Worm (Caenorhabditis elegans) whole organism, L2 larva: ENCODE data around the gene K08B5.1.

Experiments
- C34F6.9 ChIP-seq: fragments of 150-350 bp; optimal IDR thresholded peaks from 2 replicates; lab custom pipeline; 2014; ENCODE audit warnings: missing biosample characterization, missing genetic modification characterization
- F13H6.1 ChIP-seq: sonication (generic microtip); optimal IDR thresholded peaks from 2 replicates; lab custom pipeline; 2016; ENCODE audit warnings: missing genetic modification characterization, missing compliant biosample characterization
- R02D3.7 ChIP-seq: fragments of 150-350 bp; optimal IDR thresholded peaks from 2 replicates; lab custom pipeline; 2014; ENCODE audit warnings: missing biosample characterization, missing genetic modification characterization
- alr-1 ChIP-seq: fragments of 150-350 bp; optimal IDR thresholded peaks from 2 replicates; lab custom pipeline; 2014; ENCODE audit warnings: missing biosample characterization, missing genetic modification characterization
- ama-1 ChIP-seq: fragments of 150-350 bp; optimal IDR thresholded peaks from 2 replicates; lab custom pipeline; 2018; ENCODE audit warnings: inconsistent platforms
- blmp-1 ChIP-seq: sonication (generic microtip); optimal IDR thresholded peaks from 2 replicates; lab custom pipeline; 2017; ENCODE audit warnings: missing genetic modification characterization, mild to moderate bottlenecking, missing compliant biosample characterization, antibody characterized with exemption, moderate library complexity; ENCODE audit not compliant: insufficient read depth
- ceh-16 ChIP-seq: fragments of 150-350 bp; optimal IDR thresholded peaks from 2 replicates; lab custom pipeline; 2014; ENCODE audit warnings: missing biosample characterization, missing genetic modification characterization
- ceh-82 ChIP-seq: fragments of 150-350 bp; optimal IDR thresholded peaks from 2 replicates; lab custom pipeline; 2014; ENCODE audit warnings: missing biosample characterization, missing genetic modification characterization
- crh-2 ChIP-seq: sonication (generic microtip); optimal IDR thresholded peaks from 2 replicates; lab custom pipeline; 2017; ENCODE audit warnings: missing biosample characterization, missing genetic modification characterization
- dmd-4 ChIP-seq: sonication (generic microtip); optimal IDR thresholded peaks from 2 replicates; lab custom pipeline; 2017; ENCODE audit warnings: missing biosample characterization, missing genetic modification characterization
- elt-1 ChIP-seq: fragments of 150-350 bp; optimal IDR thresholded peaks from 2 replicates; lab custom pipeline; 2014; ENCODE audit warnings: missing biosample characterization, missing genetic modification characterization
- elt-3 ChIP-seq: sonication (generic microtip); optimal IDR thresholded peaks from 2 replicates; lab custom pipeline; 2017; ENCODE audit warnings: missing biosample characterization, missing genetic modification characterization
- fos-1 ChIP-seq: fragments of 150-350 bp; optimal IDR thresholded peaks from 2 replicates; lab custom pipeline; 2014; ENCODE audit warnings: missing biosample characterization, missing genetic modification characterization
- gmeb-1 ChIP-seq: fragments of 150-350 bp; optimal IDR thresholded peaks from 2 replicates; lab custom pipeline; 2014; ENCODE audit warnings: missing biosample characterization, missing genetic modification characterization
- lin-39 ChIP-seq: fragments of 150-350 bp; optimal IDR thresholded peaks from 2 replicates; lab custom pipeline; 2014; ENCODE audit warnings: missing biosample characterization, missing genetic modification reagents, missing genetic modification characterization
- lsy-2 ChIP-seq, 2 experiments: fragments of 150-350 bp in 1 of 2; sonication (generic microtip) in 1 of 2; optimal IDR thresholded peaks; 2 replicates each; lab custom pipeline; 2014 to 2017; ENCODE audit warnings: missing biosample characterization in 2 of 2, missing genetic modification characterization in 2 of 2
- mab-5 ChIP-seq: fragments of 150-350 bp; optimal IDR thresholded peaks from 2 replicates; lab custom pipeline; 2014; ENCODE audit warnings: missing biosample characterization, missing genetic modification characterization
- mdl-1 ChIP-seq, 2 experiments: fragments of 150-350 bp in 1 of 2; sonication (generic microtip) in 1 of 2; optimal IDR thresholded peaks; 2 replicates each; lab custom pipeline; 2017; ENCODE audit warnings: missing biosample characterization in 2 of 2, missing genetic modification characterization in 2 of 2
- nhr-10 ChIP-seq: sonication (generic microtip); optimal IDR thresholded peaks from 2 replicates; lab custom pipeline; 2017; ENCODE audit warnings: missing biosample characterization, missing genetic modification characterization
- nhr-11 ChIP-seq: fragments of 150-350 bp; optimal IDR thresholded peaks from 2 replicates; lab custom pipeline; 2014; ENCODE audit warnings: missing biosample characterization, missing genetic modification characterization
- nhr-12 ChIP-seq: fragments of 150-350 bp; optimal IDR thresholded peaks from 2 replicates; lab custom pipeline; 2014; ENCODE audit warnings: missing biosample characterization, missing genetic modification characterization
- nhr-21 ChIP-seq: fragments of 150-350 bp; optimal IDR thresholded peaks from 2 replicates; lab custom pipeline; 2014; ENCODE audit warnings: missing biosample characterization, missing genetic modification characterization
- nhr-23 ChIP-seq: fragments of 150-350 bp; optimal IDR thresholded peaks from 2 replicates; lab custom pipeline; 2014; ENCODE audit warnings: missing biosample characterization, missing genetic modification reagents, missing genetic modification characterization
- nhr-237 ChIP-seq: fragments of 150-350 bp; optimal IDR thresholded peaks from 2 replicates; lab custom pipeline; 2014; ENCODE audit warnings: missing biosample characterization, missing genetic modification characterization
- nhr-25 ChIP-seq: fragments of 150-350 bp; sonication (generic microtip); optimal IDR thresholded peaks from 3 replicates; lab custom pipeline; 2014; ENCODE audit warnings: missing biosample characterization, missing genetic modification characterization
- nhr-6 ChIP-seq: fragments of 150-350 bp; optimal IDR thresholded peaks from 2 replicates; lab custom pipeline; 2014; ENCODE audit warnings: missing biosample characterization, missing genetic modification characterization
- peb-1 ChIP-seq: fragments of 150-350 bp; optimal IDR thresholded peaks from 2 replicates; lab custom pipeline; 2014; ENCODE audit warnings: missing biosample characterization, missing genetic modification characterization
- sem-4 ChIP-seq: fragments of 150-350 bp; optimal IDR thresholded peaks from 2 replicates; lab custom pipeline; 2014; ENCODE audit warnings: missing biosample characterization, missing genetic modification reagents, missing genetic modification characterization
- skn-1 ChIP-seq: sonication (generic microtip); optimal IDR thresholded peaks from 2 replicates; lab custom pipeline; 2017; ENCODE audit warnings: missing biosample characterization, missing genetic modification characterization
- sma-3 ChIP-seq: sonication (generic microtip); optimal IDR thresholded peaks from 2 replicates; lab custom pipeline; 2016; ENCODE audit warnings: missing genetic modification reagents, missing genetic modification characterization, missing compliant biosample characterization
- sma-9 ChIP-seq, 2 experiments: fragments of 150-350 bp in 1 of 2; sonication (generic microtip) in 1 of 2; optimal IDR thresholded peaks; 2 replicates each; lab custom pipeline; 2014 to 2016; ENCODE audit warnings: missing genetic modification characterization in 2 of 2, mild to moderate bottlenecking in 1 of 2, missing biosample characterization in 1 of 2, missing compliant biosample characterization in 1 of 2, missing genetic modification reagents in 1 of 2, moderate library complexity in 1 of 2
- snpc-4 ChIP-seq: fragments of 150-350 bp; optimal IDR thresholded peaks from 2 replicates; lab custom pipeline; 2014; ENCODE audit warnings: missing biosample characterization, missing genetic modification characterization
- unc-39 ChIP-seq: fragments of 150-350 bp; optimal IDR thresholded peaks from 2 replicates; lab custom pipeline; 2014; ENCODE audit warnings: missing biosample characterization, missing genetic modification characterization
- unc-55 ChIP-seq: fragments of 150-350 bp; sonication (generic microtip); optimal IDR thresholded peaks from 3 replicates; lab custom pipeline; 2014; ENCODE audit warnings: missing biosample characterization, missing genetic modification reagents, missing genetic modification characterization
- unc-62 ChIP-seq: fragments of 150-350 bp; optimal IDR thresholded peaks from 2 replicates; lab custom pipeline; 2014; ENCODE audit warnings: missing biosample characterization, missing genetic modification reagents, missing genetic modification characterization
- zag-1 ChIP-seq: fragments of 150-350 bp; optimal IDR thresholded peaks from 2 replicates; lab custom pipeline; 2014; ENCODE audit warnings: missing biosample characterization, missing genetic modification characterization
- ztf-1 ChIP-seq: fragments of 200-800 bp; sonication (Bioruptor generic); conservative IDR thresholded peaks from 2 replicates; pipeline ENCODE4 v1.3.6; 2022; ENCODE audit warnings: missing genetic modification characterization, missing compliant biosample characterization
- ztf-11 ChIP-seq: sonication (generic microtip); optimal IDR thresholded peaks from 2 replicates; lab custom pipeline; 2017; ENCODE audit warnings: missing biosample characterization, missing genetic modification characterization
- ztf-4 ChIP-seq: fragments of 150-350 bp; optimal IDR thresholded peaks from 2 replicates; lab custom pipeline; 2014; ENCODE audit warnings: missing biosample characterization, missing genetic modification characterization

The K08B5.1 gene

DNA sequence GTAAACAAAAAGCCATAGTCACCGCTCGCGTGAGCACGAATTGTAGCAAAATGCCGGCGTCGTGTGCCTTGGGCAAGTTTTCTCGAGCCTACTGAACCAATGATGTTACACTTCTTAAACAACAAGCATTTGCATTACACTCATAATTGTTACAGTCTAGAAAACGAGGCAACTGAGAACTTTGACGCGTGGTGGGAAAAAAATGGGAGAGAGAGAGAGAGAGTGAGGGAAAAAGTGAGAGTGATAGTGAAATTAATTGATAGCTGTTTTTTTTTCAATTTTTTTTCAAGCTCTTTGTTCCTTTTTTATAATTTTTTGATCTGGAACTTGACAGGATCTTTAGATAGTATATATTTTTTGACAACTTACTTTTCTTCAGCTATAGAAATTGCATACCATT is 23.0 kb upstream of the K08B5.1 start:
- no peak for TF ChIP-seq peb-1
- peak; percentile 70 for TF ChIP-seq blmp-1 (tag; lab: Kevin White, UChicago)
- TF ChIP-seq, all 48 proteins: peak for 1

DNA sequence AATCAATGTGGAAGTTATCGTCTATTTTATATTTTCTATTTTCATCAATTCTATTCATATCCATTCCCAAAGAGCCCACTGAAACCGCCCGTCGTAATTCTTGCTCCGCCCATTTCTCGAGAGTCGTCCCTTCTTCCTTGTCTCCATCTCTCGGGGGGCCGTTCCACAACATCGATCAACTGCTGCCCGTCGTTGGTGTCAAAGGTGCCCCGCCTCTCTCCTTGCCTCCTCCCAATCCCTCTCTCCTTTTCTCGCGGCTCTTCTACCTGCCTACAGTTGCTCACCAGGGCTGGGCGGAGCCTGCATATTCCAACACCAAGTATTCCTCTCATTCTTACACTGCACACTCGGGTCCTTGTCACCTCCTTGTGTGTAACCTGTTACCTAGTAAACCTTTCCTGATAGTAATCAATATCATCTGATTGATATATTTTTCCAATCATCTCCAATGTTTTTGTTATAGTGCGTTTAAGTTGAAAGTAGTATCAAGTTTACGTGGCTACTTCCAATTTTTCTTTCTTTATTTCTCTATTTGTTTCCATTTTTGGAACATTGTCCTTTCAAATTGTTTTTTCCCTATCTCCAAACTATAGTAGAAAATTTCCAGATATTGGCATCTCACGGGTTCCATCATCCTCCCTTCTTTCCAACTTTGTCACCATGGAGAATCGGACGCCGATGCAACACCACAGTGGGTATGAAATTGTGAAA is 21.8 kb upstream of the K08B5.1 start, which contains the start of gene pat-9:
pat-9 (plus strand) TSS at position 661 of the 711 bp plus-strand sequence.
- TF ChIP-seq R02D3.7 (tag; lab: Kevin White, UChicago), result no peak

DNA sequence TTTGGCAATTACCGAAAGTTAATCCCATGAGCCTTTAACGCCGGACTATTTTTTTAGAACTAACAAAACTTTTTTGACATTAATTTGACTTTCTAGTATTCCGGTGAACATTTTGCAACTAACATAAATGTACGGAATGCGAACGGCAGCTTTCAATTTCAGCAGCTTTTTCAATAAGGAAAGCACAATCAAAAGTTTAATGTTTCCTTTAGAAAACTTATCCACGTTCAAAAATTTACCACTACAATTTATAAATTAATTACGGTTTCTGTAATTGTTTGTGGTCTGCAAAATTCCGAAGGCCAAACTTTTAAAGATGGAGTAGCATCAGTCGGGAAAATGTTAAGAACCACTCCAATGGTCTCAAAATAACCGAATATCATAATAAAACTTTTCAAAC is 17.9 kb upstream of the K08B5.1 start, which contains the start of gene osm-1:
osm-1 (plus strand) TSS at position 301 of the 400 bp plus-strand sequence.
- no peak for TF ChIP-seq nhr-6 (tag; lab: Kevin White, UChicago)
- TF ChIP-seq nhr-237 (tag; lab: Kevin White, UChicago), result no peak
- no peak for TF ChIP-seq mdl-1 (tag; optimal IDR thresholded peaks at IDR 0.05; lab: Kevin White, UChicago)
- no peak for TF ChIP-seq blmp-1 (tag; lab: Kevin White, UChicago)
- TF ChIP-seq unc-39 (tag; lab: Kevin White, UChicago), result no peak
- TF ChIP-seq unc-62, result no peak
- TF ChIP-seq nhr-12, result no peak
- no peak for TF ChIP-seq ztf-4 (tag; lab: Kevin White, UChicago)
- TF ChIP-seq R02D3.7 (tag; lab: Kevin White, UChicago), result no peak
- TF ChIP-seq dmd-4, result no peak
- TF ChIP-seq elt-1 (tag; lab: Kevin White, UChicago), result no peak
- TF ChIP-seq snpc-4 (tag; lab: Kevin White, UChicago), result no peak
- no peak for TF ChIP-seq alr-1 (tag; lab: Kevin White, UChicago)
- TF ChIP-seq nhr-10 (tag; lab: Kevin White, UChicago), result no peak
- TF ChIP-seq, all 48 proteins: peak for 0

DNA sequence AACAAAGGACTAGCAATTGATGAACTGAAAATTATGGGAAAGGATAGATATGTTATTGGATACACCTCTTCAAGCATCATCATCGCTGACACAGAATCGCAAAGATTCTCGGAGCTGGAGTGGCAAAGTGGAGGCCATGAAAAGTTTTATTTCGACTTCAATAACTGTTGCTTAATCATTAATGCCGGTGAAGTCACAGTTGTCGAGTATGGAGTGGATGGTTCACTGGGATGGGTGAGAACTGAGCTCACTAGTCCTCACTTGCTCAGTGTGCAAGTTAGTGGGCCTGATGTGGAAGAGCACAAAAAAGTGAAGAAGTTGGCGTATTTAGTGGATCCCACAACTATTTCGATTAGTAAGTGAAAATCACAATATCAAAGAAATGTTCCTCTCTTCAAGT is 14.3 kb upstream of the K08B5.1 start:
- TF ChIP-seq elt-3 (tag; lab: Kevin White, UChicago) (no peak), mdl-1 (tag; optimal IDR thresholded peaks at IDR 0.05; lab: Kevin White, UChicago) (no peak), ztf-11 (tag; lab: Kevin White, UChicago) (no peak), skn-1 (no peak), fos-1 (no peak), nhr-6 (tag; lab: Kevin White, UChicago) (no peak), sem-4 (no peak), dmd-4 (no peak), R02D3.7 (tag; lab: Kevin White, UChicago) (no peak), ceh-16 (tag; lab: Kevin White, UChicago) (no peak), zag-1 (tag; lab: Kevin White, UChicago) (no peak), unc-55 (GFP tag; lab: Kevin White, UChicago) (no peak), ceh-82 (no peak)

DNA sequence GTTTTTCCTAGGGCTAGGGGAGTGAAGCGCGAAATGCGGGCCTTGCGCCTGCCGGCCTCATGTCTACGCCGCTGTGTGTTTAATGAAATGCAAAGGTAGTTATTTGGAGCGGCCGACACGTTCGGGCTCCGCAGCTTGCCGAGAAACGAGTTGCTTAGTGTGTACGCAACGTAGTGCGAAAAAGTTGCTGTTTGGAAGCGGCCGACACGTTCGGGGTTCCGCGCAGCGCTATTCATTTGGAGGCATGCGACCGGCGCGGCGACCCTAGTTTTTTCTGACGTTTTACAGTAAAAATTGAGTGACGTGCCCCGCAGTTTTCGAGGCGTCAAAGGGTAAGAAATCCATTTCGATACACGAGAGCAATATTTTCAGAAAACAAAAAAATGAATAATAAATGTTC is 12.6 kb upstream of the K08B5.1 start:
- TF ChIP-seq ztf-11 (tag; lab: Kevin White, UChicago) (no peak), snpc-4 (tag; lab: Kevin White, UChicago) (peak; percentile 47)

DNA sequence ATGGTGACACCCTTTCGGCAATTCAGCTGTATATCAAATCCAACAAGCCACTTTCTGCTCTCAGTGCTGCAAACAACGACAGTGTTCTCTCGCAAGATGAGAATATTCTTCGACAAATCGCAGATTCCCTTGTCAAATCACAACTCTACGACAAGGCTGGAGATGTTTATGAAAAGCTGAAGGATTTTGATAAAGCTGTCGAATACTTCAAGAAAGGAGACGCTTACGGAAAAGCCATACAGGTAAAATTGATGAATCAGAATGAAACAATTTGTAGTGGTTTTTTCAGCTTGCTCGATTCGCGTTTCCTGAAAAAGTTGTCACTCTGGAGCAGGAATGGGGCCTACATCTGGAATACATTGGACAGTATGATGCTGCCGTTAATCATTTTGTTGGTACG is 12.1 kb upstream of the K08B5.1 start:
- TF ChIP-seq crh-2 (tag; lab: Kevin White, UChicago), result no peak
- TF ChIP-seq nhr-25, result no peak
- TF ChIP-seq R02D3.7 (tag; lab: Kevin White, UChicago), result no peak
- no peak for TF ChIP-seq C34F6.9 (tag; lab: Kevin White, UChicago)
- no peak for TF ChIP-seq sma-3 (GFP tag; lab: Kevin White, UChicago)
- no peak for TF ChIP-seq peb-1
- TF ChIP-seq dmd-4, result no peak
- TF ChIP-seq unc-39 (tag; lab: Kevin White, UChicago), result no peak

DNA sequence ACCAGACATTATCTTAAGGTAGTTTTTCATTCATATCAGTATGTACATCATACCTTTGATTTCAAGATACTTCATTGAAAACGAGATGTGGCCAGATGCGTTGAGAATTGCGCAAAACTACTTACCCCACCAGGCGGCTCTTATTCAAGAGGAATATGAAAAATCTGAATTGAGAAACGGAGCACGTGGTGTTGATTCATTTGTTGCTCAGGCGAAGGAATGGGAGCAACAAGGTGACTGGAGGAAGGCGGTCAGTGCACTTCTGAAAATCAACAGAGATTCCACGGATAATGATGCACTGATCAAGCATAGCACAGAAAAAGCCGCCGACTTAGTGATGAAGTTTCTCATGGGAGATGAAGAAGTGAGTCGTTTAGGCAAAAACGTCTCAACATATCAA is 9.9 kb upstream of the K08B5.1 start:
- TF ChIP-seq elt-1 (tag; lab: Kevin White, UChicago) (no peak), F13H6.1 (tag; lab: Kevin White, UChicago) (no peak), peb-1 (no peak), fos-1 (no peak), sma-9 (GFP tag; optimal IDR thresholded peaks at IDR 0.05; lab: Kevin White, UChicago) (no peak), sma-9 (tag; optimal IDR thresholded peaks at IDR 0.05; lab: Kevin White, UChicago) (no peak), lin-39 (tag; lab: Kevin White, UChicago) (no peak), nhr-21 (tag; lab: Kevin White, UChicago) (no peak), ztf-11 (tag; lab: Kevin White, UChicago) (no peak), lsy-2 (tag; optimal IDR thresholded peaks at IDR 0.05; lab: Kevin White, UChicago) (no peak), nhr-10 (tag; lab: Kevin White, UChicago) (no peak), mab-5 (tag; lab: Kevin White, UChicago) (no peak), ztf-1 (GFP tag; lab: Robert Waterston, UW) (no peak), gmeb-1 (tag; lab: Kevin White, UChicago) (no peak), nhr-11 (tag; lab: Kevin White, UChicago) (no peak), nhr-23 (tag; lab: Kevin White, UChicago) (no peak), sma-3 (GFP tag; lab: Kevin White, UChicago) (no peak), ama-1 (lab: Kevin White, UChicago) (no peak), nhr-6 (tag; lab: Kevin White, UChicago) (no peak), nhr-237 (tag; lab: Kevin White, UChicago) (no peak)
